Fruit fly (Drosophila melanogaster) whole organism, embryonic: ENCODE data around the gene comm.

ENCODE experiments used
- Ada2b ChIP-seq: fragments of 200-800 bp; sonication (Bioruptor generic); IDR thresholded peaks from 2 replicates; pipeline ENCODE4 v1.3.6; 2022; ENCODE audit warnings: missing biosample characterization, missing genetic modification characterization
- CG10209 ChIP-seq: fragments of 200-800 bp; sonication (Bioruptor generic); optimal IDR thresholded peaks from 3 replicates; lab custom pipeline; 2017; ENCODE audit warnings: missing biosample characterization, mild to moderate bottlenecking, missing genetic modification characterization, missing genetic modification reagents
- CG10267 ChIP-seq: fragments of 200-800 bp; sonication (Bioruptor generic); optimal IDR thresholded peaks from 2 replicates; lab custom pipeline; 2018; ENCODE audit warnings: missing biosample characterization, mild to moderate bottlenecking, missing genetic modification characterization, moderate library complexity
- CG10565 ChIP-seq: fragments of 200-800 bp; sonication (Bioruptor generic); optimal IDR thresholded peaks from 3 replicates; lab custom pipeline; 2016; ENCODE audit warnings: missing biosample characterization, mild to moderate bottlenecking, missing genetic modification characterization
- CG11504 ChIP-seq: fragments of 200-800 bp; sonication (Bioruptor generic); optimal IDR thresholded peaks from 3 replicates; lab custom pipeline; 2019; ENCODE audit warnings: missing biosample characterization, mild to moderate bottlenecking, missing genetic modification characterization, moderate library complexity
- CG11723 ChIP-seq: fragments of 200-800 bp; sonication (Bioruptor generic); optimal IDR thresholded peaks from 2 replicates; lab custom pipeline; 2017; ENCODE audit warnings: missing biosample characterization, mild to moderate bottlenecking, missing genetic modification characterization
- CG12942 ChIP-seq: fragments of 200-800 bp; sonication (Bioruptor generic); optimal IDR thresholded peaks from 3 replicates; lab custom pipeline; 2016; ENCODE audit warnings: missing biosample characterization, missing genetic modification characterization
- CG14965 ChIP-seq: fragments of 200-800 bp; sonication (Bioruptor generic); optimal IDR thresholded peaks from 2 replicates; lab custom pipeline; 2016; ENCODE audit warnings: missing biosample characterization, missing genetic modification characterization, borderline replicate concordance
- CG16779 ChIP-seq: fragments of 200-800 bp; sonication (Bioruptor generic); IDR thresholded peaks from 2 replicates; pipeline ENCODE4 v1.3.6; 2022; ENCODE audit warnings: missing biosample characterization, missing genetic modification characterization
- CG17912 ChIP-seq: fragments of 200-800 bp; sonication (Bioruptor generic); optimal IDR thresholded peaks from 2 replicates; lab custom pipeline; 2018; ENCODE audit warnings: missing biosample characterization, mild to moderate bottlenecking, missing genetic modification characterization
- CG18599 ChIP-seq: fragments of 200-800 bp; sonication (Bioruptor generic); optimal IDR thresholded peaks from 3 replicates; lab custom pipeline; 2017; ENCODE audit warnings: missing biosample characterization, missing genetic modification characterization, mild to moderate bottlenecking, moderate library complexity, missing genetic modification reagents
- CG2116 ChIP-seq: fragments of 200-800 bp; sonication (Bioruptor generic); optimal IDR thresholded peaks from 3 replicates; lab custom pipeline; 2018; ENCODE audit warnings: missing biosample characterization, mild to moderate bottlenecking, missing genetic modification characterization
- CG2120 ChIP-seq: fragments of 200-800 bp; sonication (Bioruptor generic); optimal IDR thresholded peaks from 3 replicates; lab custom pipeline; 2016; ENCODE audit warnings: missing biosample characterization, missing genetic modification characterization
- CG2678 ChIP-seq: fragments of 200-800 bp; sonication (Bioruptor generic); optimal IDR thresholded peaks from 3 replicates; lab custom pipeline; 2019; ENCODE audit warnings: missing biosample characterization, mild to moderate bottlenecking, missing genetic modification characterization, moderate library complexity
- CG2712 ChIP-seq: fragments of 200-800 bp; optimal IDR thresholded peaks from 3 replicates; lab custom pipeline; 2019; ENCODE audit warnings: missing biosample characterization, mild to moderate bottlenecking, missing genetic modification characterization, moderate library complexity
- CG4424 ChIP-seq: fragments of 200-800 bp; sonication (Bioruptor generic); optimal IDR thresholded peaks from 3 replicates; lab custom pipeline; 2016; ENCODE audit warnings: missing biosample characterization, missing genetic modification characterization
- CG7786 ChIP-seq: fragments of 200-800 bp; sonication (Bioruptor generic); optimal IDR thresholded peaks from 2 replicates; lab custom pipeline; 2016; ENCODE audit warnings: missing biosample characterization, missing genetic modification characterization
- CG7928 ChIP-seq: fragments of 200-800 bp; sonication (Bioruptor generic); optimal IDR thresholded peaks from 2 replicates; lab custom pipeline; 2017; ENCODE audit warnings: missing biosample characterization, mild to moderate bottlenecking, missing genetic modification characterization
- CG8359 ChIP-seq: fragments of 200-800 bp; sonication (Bioruptor generic); optimal IDR thresholded peaks from 2 replicates; lab custom pipeline; 2017; ENCODE audit warnings: missing biosample characterization, mild to moderate bottlenecking, missing genetic modification characterization, borderline replicate concordance
- CTCF ChIP-seq: fragments of 200-800 bp; sonication (Bioruptor generic); optimal IDR thresholded peaks from 2 replicates; lab custom pipeline; 2017; ENCODE audit warnings: missing biosample characterization, mild to moderate bottlenecking, missing genetic modification characterization, moderate library complexity
- CrebB ChIP-seq: fragments of 200-800 bp; sonication (Bioruptor generic); optimal IDR thresholded peaks from 3 replicates; lab custom pipeline; 2018; ENCODE audit warnings: missing biosample characterization, mild to moderate bottlenecking, missing genetic modification characterization
- Dbx ChIP-seq: fragments of 200-800 bp; sonication (Bioruptor generic); IDR thresholded peaks from 3 replicates; pipeline ENCODE4 v1.3.6; 2022; ENCODE audit warnings: missing biosample characterization, missing genetic modification characterization
- HLH3B ChIP-seq: fragments of 200-800 bp; sonication (Bioruptor generic); IDR thresholded peaks from 2 replicates; pipeline ENCODE4 v1.3.6; 2022; ENCODE audit warnings: missing biosample characterization, missing genetic modification characterization
- Hmr ChIP-seq: fragments of 200-800 bp; sonication (Bioruptor generic); optimal IDR thresholded peaks from 3 replicates; lab custom pipeline; 2017; ENCODE audit warnings: mild to moderate bottlenecking, missing biosample characterization, missing genetic modification reagents, missing genetic modification characterization
- Hsf ChIP-seq: fragments of 200-800 bp; sonication (Bioruptor generic); optimal IDR thresholded peaks from 3 replicates; lab custom pipeline; 2016; ENCODE audit warnings: missing biosample characterization, missing genetic modification characterization
- Lim3 ChIP-seq: fragments of 200-800 bp; sonication (Bioruptor generic); IDR thresholded peaks from 2 replicates; pipeline ENCODE4 v1.3.6; 2022; ENCODE audit warnings: missing biosample characterization, missing genetic modification characterization
- Max ChIP-seq: fragments of 200-800 bp; sonication (Bioruptor generic); optimal IDR thresholded peaks from 2 replicates; lab custom pipeline; 2016; ENCODE audit warnings: missing biosample characterization, mild to moderate bottlenecking, missing genetic modification characterization
- Nf-YC ChIP-seq: fragments of 200-800 bp; optimal IDR thresholded peaks from 3 replicates; lab custom pipeline; 2019; ENCODE audit warnings: missing biosample characterization, mild to moderate bottlenecking, missing genetic modification characterization, moderate library complexity
- Scr ChIP-seq: fragments of 200-800 bp; sonication (Bioruptor generic); IDR thresholded peaks from 2 replicates; pipeline ENCODE4 v1.3.6; 2022; ENCODE audit warnings: missing biosample characterization, missing genetic modification characterization; ENCODE audit not compliant: partially characterized antibody
- Sin3A ChIP-seq: fragments of >200 bp; optimal IDR thresholded peaks from 2 replicates; lab custom pipeline; 2018
- Spps ChIP-seq: fragments of 200-800 bp; sonication (Bioruptor generic); optimal IDR thresholded peaks from 2 replicates; lab custom pipeline; 2018; ENCODE audit warnings: missing biosample characterization, mild to moderate bottlenecking, missing genetic modification characterization
- Sry-β ChIP-seq: fragments of 200-800 bp; sonication (Bioruptor generic); optimal IDR thresholded peaks from 2 replicates; lab custom pipeline; 2018; ENCODE audit warnings: missing biosample characterization, mild to moderate bottlenecking, missing genetic modification characterization, moderate library complexity
- Stat92E ChIP-seq, 3 experiments: fragments of >200 bp in 2 of 3; fragments of 200-800 bp in 1 of 3; sonication (Bioruptor generic) in 1 of 3; optimal IDR thresholded peaks; 2 replicates each; lab custom pipeline; 2017 to 2019; ENCODE audit warnings: missing biosample characterization in 3 of 3, missing genetic modification characterization in 3 of 3, mild to moderate bottlenecking in 1 of 3, moderate library complexity in 1 of 3
- TFAM ChIP-seq: fragments of 200-800 bp; sonication (Bioruptor generic); optimal IDR thresholded peaks from 2 replicates; lab custom pipeline; 2017; ENCODE audit warnings: missing biosample characterization, missing genetic modification characterization, inconsistent platforms
- Vsx1 ChIP-seq: fragments of 200-800 bp; sonication (Bioruptor generic); optimal IDR thresholded peaks from 2 replicates; lab custom pipeline; 2017; ENCODE audit warnings: missing biosample characterization, mild to moderate bottlenecking, missing genetic modification characterization, missing genetic modification reagents
- ara ChIP-seq: fragments of 200-800 bp; sonication (Bioruptor generic); IDR thresholded peaks from 2 replicates; pipeline ENCODE4 v1.3.6; 2022; ENCODE audit warnings: missing biosample characterization, missing genetic modification characterization
- cg ChIP-seq: fragments of 200-800 bp; sonication (Bioruptor generic); optimal IDR thresholded peaks from 3 replicates; lab custom pipeline; 2019; ENCODE audit warnings: missing biosample characterization, mild to moderate bottlenecking, missing genetic modification characterization, moderate library complexity
- cwo ChIP-seq: fragments of 200-800 bp; sonication (Bioruptor generic); optimal IDR thresholded peaks from 3 replicates; lab custom pipeline; 2017; ENCODE audit warnings: missing biosample characterization, missing genetic modification characterization, mild to moderate bottlenecking, moderate library complexity, missing genetic modification reagents
- dysf ChIP-seq: fragments of 200-800 bp; sonication (Bioruptor generic); IDR thresholded peaks from 3 replicates; pipeline ENCODE4 v1.3.6; 2022; ENCODE audit warnings: missing biosample characterization, missing genetic modification characterization
- emc ChIP-seq: fragments of 200-800 bp; sonication (Bioruptor generic); optimal IDR thresholded peaks from 2 replicates; lab custom pipeline; 2016; ENCODE audit warnings: missing biosample characterization, missing genetic modification characterization
- eve ChIP-seq, 2 experiments: fragments of >200 bp; optimal IDR thresholded peaks; 2 replicates each; lab custom pipeline; 2017; ENCODE audit warnings: missing biosample characterization in 2 of 2, missing genetic modification characterization in 2 of 2
- gem ChIP-seq: fragments of 200-800 bp; sonication (Bioruptor generic); optimal IDR thresholded peaks from 2 replicates; lab custom pipeline; 2019; ENCODE audit warnings: missing biosample characterization, mild to moderate bottlenecking, missing genetic modification characterization, moderate library complexity
- lab ChIP-seq: fragments of 200-800 bp; sonication (Bioruptor generic); optimal IDR thresholded peaks from 3 replicates; lab custom pipeline; 2017; ENCODE audit warnings: missing biosample characterization, missing genetic modification characterization, mild to moderate bottlenecking, moderate library complexity, missing genetic modification reagents
- lilli ChIP-seq: fragments of 200-800 bp; sonication (Bioruptor generic); optimal IDR thresholded peaks from 3 replicates; lab custom pipeline; 2016; ENCODE audit warnings: missing biosample characterization, missing genetic modification characterization
- odd ChIP-seq: fragments of 200-800 bp; sonication (Bioruptor generic); optimal IDR thresholded peaks from 2 replicates; lab custom pipeline; 2017; ENCODE audit warnings: missing biosample characterization, mild to moderate bottlenecking, missing genetic modification characterization
- phol ChIP-seq: fragments of 200-800 bp; sonication (Bioruptor generic); optimal IDR thresholded peaks from 3 replicates; lab custom pipeline; 2018; ENCODE audit warnings: missing biosample characterization, mild to moderate bottlenecking, missing genetic modification characterization, moderate library complexity
- ranshi ChIP-seq: fragments of 200-800 bp; sonication (Bioruptor generic); IDR thresholded peaks from 2 replicates; pipeline ENCODE4 v1.3.6; 2022; ENCODE audit warnings: missing biosample characterization, missing genetic modification characterization
- row ChIP-seq: fragments of 200-800 bp; sonication (Bioruptor generic); IDR thresholded peaks from 3 replicates; pipeline ENCODE4 v1.3.6; 2022; ENCODE audit warnings: missing biosample characterization, missing genetic modification characterization
- scrt ChIP-seq: fragments of 200-800 bp; sonication (Bioruptor generic); optimal IDR thresholded peaks from 2 replicates; lab custom pipeline; 2018; ENCODE audit warnings: missing biosample characterization, mild to moderate bottlenecking, missing genetic modification characterization, moderate library complexity
- tx ChIP-seq: fragments of 200-800 bp; sonication (Bioruptor generic); optimal IDR thresholded peaks from 2 replicates; lab custom pipeline; 2016; ENCODE audit warnings: missing biosample characterization, missing genetic modification characterization

comm gene

dm6 chr3L:15775498-15775897 lies 47.3 kb upstream of the comm start (continued):
- TF ChIP-seq CG2712 (tag; lab: Kevin White, UChicago): peak; percentile 46
- peak; percentile 1 for TF ChIP-seq CG8359 (GFP tag; lab: Kevin White, UChicago)
- peak; percentile 31 for TF ChIP-seq CG10209 (GFP tag; lab: Kevin White, UChicago)
- peak; percentile 37 for TF ChIP-seq CG4424 (GFP tag; lab: Kevin White, UChicago)
- no peak for TF ChIP-seq Scr (GFP tag; lab: Robert Waterston, UW)
- peak; percentile 2 for TF ChIP-seq Max
- peak; percentile 60 for TF ChIP-seq phol
- TF ChIP-seq CTCF (GFP tag; lab: Kevin White, UChicago): no peak
- TF ChIP-seq CG10565 (GFP tag; lab: Kevin White, UChicago): no peak
- peak; percentile 52 for TF ChIP-seq gem
- TF ChIP-seq Sin3A (lab: Kevin White, UChicago): no peak

DNA sequence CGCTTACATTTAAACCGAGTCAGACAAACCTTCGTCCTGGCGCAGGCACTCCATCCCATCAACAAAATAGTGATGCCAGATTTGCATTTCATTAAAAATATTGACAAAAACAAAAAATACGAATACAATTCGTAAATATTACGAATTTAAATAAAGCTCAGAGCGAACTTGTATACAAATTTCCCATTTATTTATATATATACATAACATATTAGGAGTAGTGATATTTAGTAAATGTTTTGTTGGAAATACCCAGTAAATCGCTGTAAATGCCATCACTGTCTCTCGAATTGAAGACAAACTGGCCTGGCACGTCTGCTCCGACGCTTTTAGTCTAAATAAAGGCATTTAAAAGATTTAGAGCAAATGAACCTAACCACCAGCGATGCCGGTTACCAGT lies 44.0 kb upstream of the comm start:
- TF ChIP-seq CG2116 (GFP tag; lab: Kevin White, UChicago) (no peak), Sry-β (GFP tag; lab: Kevin White, UChicago) (peak; percentile 21), ara (no peak), Ada2b (GFP tag; lab: Robert Waterston, UW) (no peak), Hsf (GFP tag; lab: Kevin White, UChicago) (no peak), tx (GFP tag; lab: Kevin White, UChicago) (no peak), CG16779 (no peak), Spps (tag; lab: Kevin White, UChicago) (no peak), dysf (no peak), CG7928 (GFP tag; lab: Kevin White, UChicago) (no peak), odd (GFP tag; lab: Kevin White, UChicago) (no peak), HLH3B (GFP tag; lab: Robert Waterston, UW) (no peak), ranshi (0 out of 2 replicates have a peak, but pooled peaks have one; percentile 31), Lim3 (no peak), CG7786 (no peak), CG11723 (GFP tag; lab: Kevin White, UChicago) (no peak), lab (peak; percentile 37), Dbx (no peak), gem (peak; percentile 22), CG18599 (GFP tag; lab: Kevin White, UChicago) (peak; percentile 57), CrebB (no peak), CG10267 (tag; lab: Kevin White, UChicago) (no peak), cwo (GFP tag; lab: Kevin White, UChicago) (peak; percentile 10), emc (GFP tag; lab: Kevin White, UChicago) (no peak), lilli (GFP tag; lab: Kevin White, UChicago) (no peak), CG17912 (GFP tag; lab: Kevin White, UChicago) (no peak), CG2678 (tag; lab: Kevin White, UChicago) (peak; percentile 37), Stat92E (GFP tag; optimal IDR thresholded peaks at IDR 0.05; lab: Kevin White, UChicago) (no peak), TFAM (GFP tag; lab: Kevin White, UChicago) (no peak), Nf-YC (no peak), CG11504 (tag; lab: Kevin White, UChicago) (peak; percentile 2), CG14965 (GFP tag; lab: Kevin White, UChicago) (no peak), CG2120 (peak; percentile 29), row (GFP tag; lab: Robert Waterston, UW) (peak; percentile 44; the same call in 2 of the 3 replicates), Hmr (peak; percentile 12), cg (GFP tag; lab: Kevin White, UChicago) (no peak), scrt (GFP tag; lab: Kevin White, UChicago) (no peak), Vsx1 (GFP tag; lab: Kevin White, UChicago) (no peak), Scr (GFP tag; lab: Robert Waterston, UW) (no peak), eve (GFP tag; optimal IDR thresholded peaks at IDR 0.05; lab: Kevin White, UChicago) (peak in 1 of 2 experiments; percentile 31), CG12942 (GFP tag; lab: Kevin White, UChicago) (no peak)
